Fruit fly (Drosophila melanogaster): ENCODE measurements around the gene Ttc1.
A peak's percentile ranks its signal among the peaks of the same experiment; 100 is the strongest.

The Ttc1 gene

dm6 chr3R:16442937-16443336 lies at the start of gene Ttc1, which contains the start of gene CG14882 (continued):
- TF ChIP-seq Neu2 (GFP tag; optimal IDR thresholded peaks at IDR 0.05; ENCODE audit: borderline replicate concordance) = no peak
- TF ChIP-seq CG12155 (GFP tag; optimal IDR thresholded peaks at IDR 0.05) = peak; percentile 84
- peak; percentile 68; the same call in 2 of the 3 replicates for TF ChIP-seq CG3726 (GFP tag; IDR thresholded peaks at IDR 0.05)
- no peak for TF ChIP-seq Dip2 (GFP tag; IDR thresholded peaks at IDR 0.05)
- peak; percentile 84 for TF ChIP-seq her (GFP tag; optimal IDR thresholded peaks at IDR 0.05)
- peak; percentile 62 to 85 for TF ChIP-seq chif (GFP tag; optimal IDR thresholded peaks at IDR 0.05)
- TF ChIP-seq grn (GFP tag; optimal IDR thresholded peaks at IDR 0.05) = no peak
- TF ChIP-seq chinmo (GFP tag; IDR thresholded peaks at IDR 0.05; ENCODE audit: partially characterized antibody) = no peak
- TF ChIP-seq Sry-δ (GFP tag; optimal IDR thresholded peaks at IDR 0.05) = peak; percentile 49
- TF ChIP-seq CG17359 (tag; optimal IDR thresholded peaks at IDR 0.05) = peak; percentile 74
- TF ChIP-seq CG4707 (GFP tag; optimal IDR thresholded peaks at IDR 0.05) = peak; percentile 54
- peak; percentile 88 for TF ChIP-seq chn (GFP tag; optimal IDR thresholded peaks at IDR 0.05)
- TF ChIP-seq CG7928 (GFP tag; optimal IDR thresholded peaks at IDR 0.05) = peak; percentile 7
- TF ChIP-seq Bgb (GFP tag; IDR thresholded peaks at IDR 0.05; ENCODE audit: partially characterized antibody) = peak; percentile 63
- no peak for TF ChIP-seq CG8359 (GFP tag; optimal IDR thresholded peaks at IDR 0.05; ENCODE audit: borderline replicate concordance)
- TF ChIP-seq CG1647 (GFP tag; optimal IDR thresholded peaks at IDR 0.05) = peak; percentile 83
- TF ChIP-seq CG4282 (GFP tag; optimal IDR thresholded peaks at IDR 0.05) = peak; percentile 72
- TF ChIP-seq dati (GFP tag; IDR thresholded peaks at IDR 0.05) = no peak
- TF ChIP-seq gfzf (GFP tag; optimal IDR thresholded peaks at IDR 0.05) = peak; percentile 13
- TF ChIP-seq CG4730 (GFP tag; IDR thresholded peaks at IDR 0.05) = peak; percentile 47
- no peak for TF ChIP-seq Hey (tag; optimal IDR thresholded peaks at IDR 0.05)
- peak; percentile 94 for TF ChIP-seq CG10267 (tag; optimal IDR thresholded peaks at IDR 0.05)
- peak; percentile 63 for TF ChIP-seq CG2875 (GFP tag; optimal IDR thresholded peaks at IDR 0.05)
- peak; percentile 50 for TF ChIP-seq salm (tag; optimal IDR thresholded peaks at IDR 0.05)
- TF ChIP-seq CG2116 (GFP tag; optimal IDR thresholded peaks at IDR 0.05) = peak; percentile 72
- peak; percentile 65; the same call in 1 of the 2 replicates for TF ChIP-seq CG6272 (GFP tag; IDR thresholded peaks at IDR 0.05)
- peak; percentile 95 for TF ChIP-seq ci (GFP tag; IDR thresholded peaks at IDR 0.05)
- peak; percentile 68 for TF ChIP-seq BtbVII (GFP tag; optimal IDR thresholded peaks at IDR 0.05)
- TF ChIP-seq CG4360 (GFP tag; IDR thresholded peaks at IDR 0.05) = peak; percentile 45; the same call in 1 of the 2 replicates
- no peak for TF ChIP-seq CG17912 (GFP tag; optimal IDR thresholded peaks at IDR 0.05)
- TF ChIP-seq stwl (tag; optimal IDR thresholded peaks at IDR 0.05) = peak; percentile 91
- TF ChIP-seq CG2678 (tag; optimal IDR thresholded peaks at IDR 0.05) = no peak
- TF ChIP-seq dimm (GFP tag; IDR thresholded peaks at IDR 0.05) = peak; percentile 85
- peak; percentile 76 for TF ChIP-seq CG8089 (GFP tag; optimal IDR thresholded peaks at IDR 0.05)
- TF ChIP-seq insv (GFP tag; optimal IDR thresholded peaks at IDR 0.05) = peak in 1 of 2 experiments; percentile 28
- TF ChIP-seq Chrac-16 (GFP tag; optimal IDR thresholded peaks at IDR 0.05) = peak; percentile 84
- TF ChIP-seq CG9215 (GFP tag; IDR thresholded peaks at IDR 0.05) = no peak; the same call in 1 of the 2 replicates
- TF ChIP-seq D19B (GFP tag; optimal IDR thresholded peaks at IDR 0.05) = peak; percentile 41
- TF ChIP-seq CG6175 (GFP tag; IDR thresholded peaks at IDR 0.05) = peak; percentile 67; the same call in 1 of the 3 replicates
- TF ChIP-seq CG12236 (GFP tag; optimal IDR thresholded peaks at IDR 0.05) = peak; percentile 71
- TF ChIP-seq Six4 (GFP tag; optimal IDR thresholded peaks at IDR 0.05) = peak; percentile 74
- peak; percentile 58 for TF ChIP-seq nerfin-1 (tag; optimal IDR thresholded peaks at IDR 0.05)
- peak; percentile 77 for TF ChIP-seq Xrp1 (GFP tag; IDR thresholded peaks at IDR 0.05)
- TF ChIP-seq NC2β (GFP tag; optimal IDR thresholded peaks at IDR 0.05) = peak; percentile 59
- peak; percentile 73; the same call in 2 of the 3 replicates for TF ChIP-seq Mrtf (GFP tag; IDR thresholded peaks at IDR 0.05)
- TF ChIP-seq CG14860 (GFP tag; IDR thresholded peaks at IDR 0.05; ENCODE audit: partially characterized antibody) = 0 out of 3 replicates have a peak, but pooled peaks have one; percentile 6
- peak; percentile 44 for TF ChIP-seq CG9876 (GFP tag; optimal IDR thresholded peaks at IDR 0.05)
- TF ChIP-seq gsb-n (tag; optimal IDR thresholded peaks at IDR 0.05) = peak; percentile 74
- peak; percentile 32 for TF ChIP-seq sima (GFP tag; optimal IDR thresholded peaks at IDR 0.05)
- TF ChIP-seq tna (GFP tag; IDR thresholded peaks at IDR 0.05; ENCODE audit: partially characterized antibody) = peak; percentile 45; the same call in 1 of the 2 replicates

Data from whole organism, embryonic.